Fruit fly (Drosophila melanogaster) whole organism, embryonic: Measurements from ENCODE around the gene CG3662.
A peak's percentile ranks its signal among the peaks of the same experiment; 100 is the strongest.

Experiments
- Ada2b ChIP-seq: fragments of 200-800 bp; sonication (Bioruptor generic); IDR thresholded peaks from 2 replicates; pipeline ENCODE4 v1.3.6; 2022; ENCODE audit warnings: missing biosample characterization, missing genetic modification characterization
- Awh ChIP-seq: fragments of 200-800 bp; sonication (Bioruptor generic); IDR thresholded peaks from 2 replicates; pipeline ENCODE4, ENCODE4 v1.3.6; 2022; ENCODE audit warnings: missing biosample characterization, missing genetic modification characterization
- Bdp1 ChIP-seq: fragments of 200-800 bp; sonication (Bioruptor generic); optimal IDR thresholded peaks from 3 replicates; lab custom pipeline; 2016; ENCODE audit warnings: missing biosample characterization, missing genetic modification characterization
- CG10274 ChIP-seq: fragments of 200-800 bp; sonication (Bioruptor generic); optimal IDR thresholded peaks from 3 replicates; lab custom pipeline; 2017; ENCODE audit warnings: missing biosample characterization, mild to moderate bottlenecking, missing genetic modification characterization
- CG10565 ChIP-seq: fragments of 200-800 bp; sonication (Bioruptor generic); optimal IDR thresholded peaks from 3 replicates; lab custom pipeline; 2016; ENCODE audit warnings: missing biosample characterization, mild to moderate bottlenecking, missing genetic modification characterization
- CG11093 ChIP-seq: fragments of 200-800 bp; sonication (Bioruptor generic); IDR thresholded peaks from 3 replicates; pipeline ENCODE4 v1.3.6; 2022; ENCODE audit warnings: missing biosample characterization, missing genetic modification characterization
- CG11723 ChIP-seq: fragments of 200-800 bp; sonication (Bioruptor generic); optimal IDR thresholded peaks from 2 replicates; lab custom pipeline; 2017; ENCODE audit warnings: missing biosample characterization, mild to moderate bottlenecking, missing genetic modification characterization
- CG12769 ChIP-seq: fragments of 200-800 bp; sonication (Bioruptor generic); optimal IDR thresholded peaks from 2 replicates; lab custom pipeline; 2019; ENCODE audit warnings: missing biosample characterization, mild to moderate bottlenecking, missing genetic modification characterization, moderate library complexity
- CG1603 ChIP-seq: fragments of 200-800 bp; sonication (Bioruptor generic); optimal IDR thresholded peaks from 2 replicates; lab custom pipeline; 2019; ENCODE audit warnings: missing biosample characterization, mild to moderate bottlenecking, missing genetic modification characterization, moderate library complexity
- CG2116 ChIP-seq: fragments of 200-800 bp; sonication (Bioruptor generic); optimal IDR thresholded peaks from 3 replicates; lab custom pipeline; 2018; ENCODE audit warnings: missing biosample characterization, mild to moderate bottlenecking, missing genetic modification characterization
- CG3281 ChIP-seq: fragments of 200-800 bp; sonication (Bioruptor generic); optimal IDR thresholded peaks from 3 replicates; lab custom pipeline; 2017; ENCODE audit warnings: missing biosample characterization, mild to moderate bottlenecking, missing genetic modification characterization
- CG42726 ChIP-seq: fragments of 200-800 bp; sonication (Bioruptor generic); IDR thresholded peaks from 2 replicates; pipeline ENCODE4 v1.3.6; 2022; ENCODE audit warnings: missing biosample characterization, missing genetic modification characterization; ENCODE audit not compliant: partially characterized antibody
- CG4820 ChIP-seq: fragments of 200-800 bp; sonication (Bioruptor generic); optimal IDR thresholded peaks from 3 replicates; lab custom pipeline; 2016; ENCODE audit warnings: missing biosample characterization, missing genetic modification characterization
- CG4854 ChIP-seq: fragments of 200-800 bp; sonication (Bioruptor generic); optimal IDR thresholded peaks from 2 replicates; lab custom pipeline; 2016; ENCODE audit warnings: missing biosample characterization, missing genetic modification characterization, inconsistent platforms
- CG6175 ChIP-seq: fragments of 200-800 bp; sonication (Bioruptor generic); IDR thresholded peaks from 3 replicates; pipeline ENCODE4 v1.3.6; 2022; ENCODE audit warnings: missing biosample characterization, missing genetic modification characterization
- CG7786 ChIP-seq: fragments of 200-800 bp; sonication (Bioruptor generic); optimal IDR thresholded peaks from 2 replicates; lab custom pipeline; 2016; ENCODE audit warnings: missing biosample characterization, missing genetic modification characterization
- CG9797 ChIP-seq: fragments of 200-800 bp; sonication (Bioruptor generic); optimal IDR thresholded peaks from 3 replicates; lab custom pipeline; 2018; ENCODE audit warnings: missing biosample characterization, mild to moderate bottlenecking, missing genetic modification characterization
- CG9876 ChIP-seq: fragments of 200-800 bp; sonication (Bioruptor generic); optimal IDR thresholded peaks from 2 replicates; lab custom pipeline; 2016; ENCODE audit warnings: missing biosample characterization, missing genetic modification characterization
- D19B ChIP-seq: fragments of 200-800 bp; sonication (Bioruptor generic); optimal IDR thresholded peaks from 2 replicates; lab custom pipeline; 2017; ENCODE audit warnings: missing biosample characterization, mild to moderate bottlenecking, missing genetic modification characterization
- ERR ChIP-seq: fragments of 200-800 bp; sonication (Bioruptor generic); optimal IDR thresholded peaks from 2 replicates; lab custom pipeline; 2016; ENCODE audit warnings: missing biosample characterization, missing genetic modification characterization
- Ets65A ChIP-seq: fragments of 200-800 bp; sonication (Bioruptor generic); peaks from one replicate; lab custom pipeline; 2016; ENCODE audit warnings: missing biosample characterization, missing genetic modification characterization
- Fer1 ChIP-seq: fragments of 200-800 bp; sonication (Bioruptor generic); optimal IDR thresholded peaks from 2 replicates; lab custom pipeline; 2017; ENCODE audit warnings: missing biosample characterization, mild to moderate bottlenecking, missing genetic modification characterization
- Fer2 ChIP-seq: fragments of 200-800 bp; sonication (Bioruptor generic); optimal IDR thresholded peaks from 2 replicates; lab custom pipeline; 2018; ENCODE audit warnings: missing biosample characterization, mild to moderate bottlenecking, missing genetic modification characterization, moderate library complexity
- GATAe ChIP-seq: fragments of 200-800 bp; sonication (Bioruptor generic); conservative IDR thresholded peaks from 2 replicates; pipeline ENCODE4 v1.3.6; 2022; ENCODE audit warnings: missing biosample characterization, missing genetic modification characterization
- HLH4C ChIP-seq: fragments of 200-800 bp; sonication (Bioruptor generic); IDR thresholded peaks from 3 replicates; pipeline ENCODE4 v1.3.6; 2022; ENCODE audit warnings: missing biosample characterization, missing genetic modification characterization; ENCODE audit not compliant: partially characterized antibody
- HmgZ ChIP-seq: fragments of 200-800 bp; sonication (Bioruptor generic); optimal IDR thresholded peaks from 2 replicates; lab custom pipeline; 2018; ENCODE audit warnings: missing biosample characterization, mild to moderate bottlenecking, missing genetic modification characterization
- Hr3 ChIP-seq: fragments of 200-800 bp; sonication (Bioruptor generic); optimal IDR thresholded peaks from 3 replicates; lab custom pipeline; 2016; ENCODE audit warnings: missing biosample characterization, missing genetic modification characterization
- MBD-R2 ChIP-seq: fragments of 200-800 bp; sonication (Bioruptor generic); IDR thresholded peaks from 2 replicates; pipeline ENCODE4 v1.3.6; 2022; ENCODE audit warnings: missing biosample characterization, missing genetic modification characterization
- Med ChIP-seq: fragments of 200-800 bp; sonication (Bioruptor generic); peaks from one replicate; lab custom pipeline; 2016; ENCODE audit warnings: missing biosample characterization, missing genetic modification characterization, mild to moderate bottlenecking, inconsistent platforms, moderate library complexity
- Nf-YA ChIP-seq: fragments of 200-800 bp; sonication (Bioruptor generic); IDR thresholded peaks from 2 replicates; pipeline ENCODE4 v1.3.6; 2022; ENCODE audit warnings: missing biosample characterization, missing genetic modification characterization
- NfI ChIP-seq: fragments of 200-800 bp; sonication (Bioruptor generic); optimal IDR thresholded peaks from 3 replicates; lab custom pipeline; 2018; ENCODE audit warnings: missing biosample characterization, mild to moderate bottlenecking, missing genetic modification characterization, moderate library complexity
- Opbp ChIP-seq: fragments of 200-800 bp; sonication (Bioruptor generic); IDR thresholded peaks from 3 replicates; pipeline ENCODE4 v1.3.6; 2022; ENCODE audit warnings: missing biosample characterization, missing genetic modification characterization; ENCODE audit not compliant: partially characterized antibody
- Optix ChIP-seq: fragments of 200-800 bp; sonication (Bioruptor generic); IDR thresholded peaks from 3 replicates; pipeline ENCODE4 v1.3.6; 2022; ENCODE audit warnings: missing biosample characterization, missing genetic modification characterization
- Rfx ChIP-seq: fragments of 200-800 bp; sonication (Bioruptor generic); IDR thresholded peaks from 2 replicates; pipeline ENCODE4 v1.3.6; 2022; ENCODE audit warnings: missing biosample characterization, missing genetic modification characterization
- Usf ChIP-seq: fragments of 200-800 bp; sonication (Bioruptor generic); optimal IDR thresholded peaks from 2 replicates; lab custom pipeline; 2017; ENCODE audit warnings: missing genotype, missing biosample characterization, missing genetic modification characterization
- ac ChIP-seq: fragments of 200-800 bp; sonication (Bioruptor generic); optimal IDR thresholded peaks from 3 replicates; lab custom pipeline; 2017; ENCODE audit warnings: missing biosample characterization, mild to moderate bottlenecking, missing genetic modification characterization
- bowl ChIP-seq: fragments of 200-800 bp; sonication (Bioruptor generic); IDR thresholded peaks from 2 replicates; pipeline ENCODE4 v1.3.6; 2022; ENCODE audit warnings: missing biosample characterization, missing genetic modification characterization
- cato ChIP-seq: fragments of 200-800 bp; sonication (Bioruptor generic); optimal IDR thresholded peaks from 2 replicates; lab custom pipeline; 2016; ENCODE audit warnings: missing biosample characterization, missing genetic modification characterization, borderline replicate concordance
- crol ChIP-seq: fragments of 200-800 bp; sonication (Bioruptor generic); IDR thresholded peaks from 2 replicates; pipeline ENCODE4 v1.3.6; 2022; ENCODE audit warnings: missing biosample characterization, missing genetic modification characterization
- grau ChIP-seq: fragments of 200-800 bp; optimal IDR thresholded peaks from 3 replicates; lab custom pipeline; 2019; ENCODE audit warnings: missing biosample characterization, mild to moderate bottlenecking, missing genetic modification characterization, moderate library complexity
- h ChIP-seq: fragments of >200 bp; optimal IDR thresholded peaks from 2 replicates; lab custom pipeline; 2017
- hb ChIP-seq: fragments of 200-800 bp; sonication (Bioruptor generic); IDR thresholded peaks from 3 replicates; pipeline ENCODE4 v1.3.6; 2022; ENCODE audit warnings: missing biosample characterization, missing genetic modification characterization; ENCODE audit not compliant: partially characterized antibody
- hkb ChIP-seq, 2 experiments: fragments of 200-800 bp in 1 of 2; fragments of >200 bp in 1 of 2; sonication (Bioruptor generic) in 1 of 2; IDR thresholded peaks in 1 of 2; optimal IDR thresholded peaks in 1 of 2; 2 replicates each; pipeline versions ENCODE4 v1.3.6 to Lab custom; 2017 to 2022; ENCODE audit warnings: missing biosample characterization in 1 of 2, missing genetic modification characterization in 1 of 2
- inv ChIP-seq: fragments of 200-800 bp; sonication (Bioruptor generic); IDR thresholded peaks from 2 replicates; pipeline ENCODE4 v1.3.6; 2022; ENCODE audit warnings: missing biosample characterization, missing genetic modification characterization; ENCODE audit not compliant: partially characterized antibody
- klu ChIP-seq: fragments of 200-800 bp; sonication (Bioruptor generic); IDR thresholded peaks from 2 replicates; pipeline ENCODE4 v1.3.6; 2022; ENCODE audit warnings: missing biosample characterization, missing genetic modification characterization
- knrl ChIP-seq: fragments of 200-800 bp; sonication (Bioruptor generic); IDR thresholded peaks from 3 replicates; pipeline ENCODE4 v1.3.6; 2022; ENCODE audit warnings: missing biosample characterization, missing genetic modification characterization; ENCODE audit not compliant: partially characterized antibody
- phol ChIP-seq: fragments of 200-800 bp; sonication (Bioruptor generic); optimal IDR thresholded peaks from 3 replicates; lab custom pipeline; 2018; ENCODE audit warnings: missing biosample characterization, mild to moderate bottlenecking, missing genetic modification characterization, moderate library complexity
- sens-2 ChIP-seq: fragments of 200-800 bp; sonication (Bioruptor generic); IDR thresholded peaks from 2 replicates; pipeline ENCODE4 v1.3.6; 2022; ENCODE audit warnings: missing biosample characterization, missing genetic modification characterization
- tin ChIP-seq: fragments of 200-800 bp; sonication (Bioruptor generic); optimal IDR thresholded peaks from 3 replicates; lab custom pipeline; 2016; ENCODE audit warnings: missing biosample characterization, missing genetic modification characterization
- ttk ChIP-seq: fragments of 200-800 bp; sonication (Bioruptor generic); IDR thresholded peaks from 2 replicates; pipeline ENCODE4 v2.1.2; 2022; ENCODE audit warnings: missing biosample characterization, missing genetic modification characterization
- usp ChIP-seq: fragments of >200 bp; optimal IDR thresholded peaks from 2 replicates; lab custom pipeline; 2017; ENCODE audit warnings: missing biosample characterization, missing genetic modification characterization

CG3662 gene

DNA sequence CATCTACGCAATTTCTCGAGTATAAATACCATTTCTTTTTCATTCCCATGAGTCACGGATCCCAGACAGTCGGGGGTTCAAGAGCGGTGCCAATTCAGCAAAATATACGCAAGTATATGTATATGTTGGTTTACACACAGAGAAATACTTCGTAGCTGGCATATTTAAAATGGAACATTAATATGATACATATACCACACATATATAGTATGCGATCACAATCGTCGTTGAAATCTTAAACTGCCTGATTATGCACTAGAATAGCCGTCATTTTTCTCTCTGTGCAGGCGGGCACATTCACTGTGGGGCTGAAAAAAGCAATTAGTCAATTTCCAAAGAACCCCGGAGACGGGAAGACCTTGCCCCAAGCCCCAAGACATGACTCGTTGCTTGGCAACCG is 20.6 kb downstream of the CG3662 start (continued):
- no peak; the same call in 1 of the 2 replicates for TF ChIP-seq GATAe (GFP tag; lab: Robert Waterston, UW)
- TF ChIP-seq ttk (GFP tag; lab: Robert Waterston, UW): peak; percentile 70
- peak; percentile 83 for TF ChIP-seq CG1603 (tag; lab: Kevin White, UChicago)
- no peak for TF ChIP-seq cato (GFP tag; lab: Kevin White, UChicago)
- no peak for TF ChIP-seq Nf-YA (GFP tag; lab: Robert Waterston, UW)
- peak; percentile 68 for TF ChIP-seq Awh
- TF ChIP-seq CG9876: peak; percentile 29
- TF ChIP-seq knrl (GFP tag; lab: Robert Waterston, UW): no peak
- TF ChIP-seq ERR: no peak
- peak; percentile 61 for TF ChIP-seq Hr3 (GFP tag; lab: Kevin White, UChicago)
- peak; percentile 59; the same call in 1 of the 3 replicates for TF ChIP-seq Optix (GFP tag; lab: Robert Waterston, UW)
- TF ChIP-seq h (lab: Kevin White, UChicago): no peak
- peak; percentile 47 for TF ChIP-seq Fer2 (tag; lab: Kevin White, UChicago)
- peak; percentile 52; the same call in 1 of the 2 replicates for TF ChIP-seq bowl (GFP tag; lab: Robert Waterston, UW)
- TF ChIP-seq Opbp: no peak
- no peak for TF ChIP-seq CG10565
- 0 out of 2 replicates have a peak, but pooled peaks have one; percentile 11 for TF ChIP-seq crol
- TF ChIP-seq HmgZ: peak; percentile 52
- TF ChIP-seq NfI (GFP tag; lab: Kevin White, UChicago): peak; percentile 70
- peak; percentile 44 for TF ChIP-seq Usf (GFP tag; lab: Kevin White, UChicago)
- TF ChIP-seq CG11723 (GFP tag; lab: Kevin White, UChicago): peak; percentile 54
- no peak for TF ChIP-seq usp (GFP tag; lab: Kevin White, UChicago)
- TF ChIP-seq klu (GFP tag; lab: Robert Waterston, UW): peak; percentile 77
- TF ChIP-seq MBD-R2: peak; percentile 76; the same call in 1 of the 2 replicates
- peak; percentile 10 for TF ChIP-seq CG2116 (GFP tag; lab: Kevin White, UChicago)
- peak; percentile 94 for TF ChIP-seq Rfx (GFP tag; lab: Robert Waterston, UW)
- peak; percentile 48 for TF ChIP-seq CG4854 (GFP tag; lab: Kevin White, UChicago)
- peak; percentile 74 for TF ChIP-seq Fer1 (GFP tag; lab: Kevin White, UChicago)
- peak; percentile 74 for TF ChIP-seq grau (tag; lab: Kevin White, UChicago)
- no peak for TF ChIP-seq CG42726 (GFP tag; lab: Robert Waterston, UW)
- TF ChIP-seq CG9797 (GFP tag; lab: Kevin White, UChicago): no peak
- peak; percentile 83 for TF ChIP-seq CG3281
- TF ChIP-seq HLH4C (GFP tag; lab: Robert Waterston, UW): no peak
- 0 out of 2 replicates have a peak, but pooled peaks have one; percentile 45 for TF ChIP-seq sens-2
- TF ChIP-seq Ets65A (GFP tag; lab: Kevin White, UChicago): peak; percentile 93
- TF ChIP-seq Bdp1 (GFP tag; lab: Kevin White, UChicago): peak; percentile 44
- TF ChIP-seq hb (GFP tag; lab: Robert Waterston, UW): no peak
- peak; percentile 84 for TF ChIP-seq CG6175 (GFP tag; lab: Robert Waterston, UW)
- peak; percentile 82 for TF ChIP-seq Ada2b
- TF ChIP-seq CG10274: peak; percentile 55
- TF ChIP-seq D19B (GFP tag; lab: Kevin White, UChicago): peak; percentile 44
- TF ChIP-seq Med (GFP tag; lab: Kevin White, UChicago): peak; percentile 93
- TF ChIP-seq CG11093: 0 out of 3 replicates have a peak, but pooled peaks have one; percentile 43
- TF ChIP-seq tin: peak; percentile 61
- TF ChIP-seq phol: peak; percentile 56
- peak; percentile 90 for TF ChIP-seq CG12769 (tag; lab: Kevin White, UChicago)
- TF ChIP-seq CG4820 (GFP tag; lab: Kevin White, UChicago): peak; percentile 44
- no peak for TF ChIP-seq inv (GFP tag; lab: Robert Waterston, UW)
- TF ChIP-seq CG7786 (GFP tag; lab: Kevin White, UChicago): peak; percentile 81
- no peak for TF ChIP-seq ac
- no peak for TF ChIP-seq hkb (optimal IDR thresholded peaks at IDR 0.05; lab: Kevin White, UChicago)
- peak; percentile 87 for TF ChIP-seq hkb (GFP tag; IDR thresholded peaks at IDR 0.05; lab: Robert Waterston, UW)
